Worm (Caenorhabditis elegans) whole organism, early embryonic: ENCODE measurements around the gene mab-5.

Experiments used
- ets-7 ChIP-seq: sonication (generic microtip); optimal IDR thresholded peaks from 2 replicates; lab custom pipeline; 2016; ENCODE audit warnings: missing genotype, missing genetic modification characterization, missing compliant biosample characterization
- flt-1 ChIP-seq: fragments of 200-800 bp; sonication (Bioruptor generic); IDR thresholded peaks from 2 replicates; pipeline ENCODE4 v1.3.6; 2022; ENCODE audit warnings: missing genetic modification characterization, missing compliant biosample characterization
- hmg-4 ChIP-seq: fragments of 200-800 bp; sonication (Bioruptor generic); optimal IDR thresholded peaks from 2 replicates; lab custom pipeline; 2018; ENCODE audit warnings: mild to moderate bottlenecking, missing genetic modification characterization, missing compliant biosample characterization

DNA sequence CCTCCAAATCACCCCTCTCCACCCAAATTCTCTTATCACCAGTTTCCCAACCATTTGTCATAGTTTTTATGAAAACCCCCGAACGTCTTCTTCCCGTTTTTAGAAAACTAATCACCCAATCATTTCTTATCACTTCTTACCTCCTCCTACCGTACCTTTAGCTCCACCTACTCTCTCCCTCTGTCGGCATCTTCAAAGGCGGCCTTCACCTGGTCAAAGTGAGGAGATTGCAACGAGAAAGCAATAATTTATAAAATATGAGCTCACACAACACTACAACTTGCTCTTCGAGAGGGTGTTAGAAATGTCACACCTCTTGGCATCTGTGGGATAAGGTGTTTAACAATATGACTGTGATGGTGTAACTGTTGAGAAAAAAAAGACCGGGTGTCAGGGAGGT, 25.8 kb upstream of the mab-5 start:
- no peak for TF ChIP-seq flt-1 (GFP tag; lab: Robert Waterston, UW)
- TF ChIP-seq hmg-4: no peak
- TF ChIP-seq ets-7 (tag; lab: Kevin White, UChicago): no peak
